Worm (Caenorhabditis elegans) whole organism, midembryonic: ENCODE data around the gene T05C3.2.

ENCODE experiments used
- T22C8.4 ChIP-seq: fragments of 200-800 bp; sonication (Bioruptor generic); IDR thresholded peaks from 2 replicates; pipeline ENCODE4 v1.3.6; 2022; ENCODE audit warnings: missing genetic modification characterization, missing compliant biosample characterization
- cog-1 ChIP-seq: sonication (generic microtip); optimal IDR thresholded peaks from 2 replicates; lab custom pipeline; 2016; ENCODE audit warnings: missing genetic modification characterization, missing compliant biosample characterization
- flt-1 ChIP-seq: fragments of 200-800 bp; sonication (Bioruptor generic); IDR thresholded peaks from 2 replicates; pipeline ENCODE4 v1.3.6; 2022; ENCODE audit warnings: missing genetic modification characterization, missing compliant biosample characterization
- klf-2 ChIP-seq: fragments of 200-800 bp; sonication (Bioruptor generic); conservative IDR thresholded peaks from 2 replicates; pipeline ENCODE4 v1.3.6; 2022; ENCODE audit warnings: missing genetic modification reagents, missing genetic modification characterization, missing compliant biosample characterization
- med-1 ChIP-seq: sonication (generic microtip); optimal IDR thresholded peaks from 2 replicates; lab custom pipeline; 2017; ENCODE audit warnings: missing genetic modification characterization, mild to moderate bottlenecking, missing compliant biosample characterization, antibody characterized with exemption, missing genetic modification reagents; ENCODE audit not compliant: insufficient read depth
- ref-1 ChIP-seq: fragments of 200-800 bp; sonication (Bioruptor generic); conservative IDR thresholded peaks from 2 replicates; pipeline ENCODE4 v1.3.6; 2022; ENCODE audit warnings: missing genetic modification reagents, missing genetic modification characterization, missing compliant biosample characterization
- tab-1 ChIP-seq: fragments of 200-800 bp; sonication (Bioruptor generic); IDR thresholded peaks from 2 replicates; pipeline ENCODE4 v1.3.6; 2022; ENCODE audit warnings: missing genetic modification characterization, missing compliant biosample characterization
- ztf-23 ChIP-seq: fragments of 200-800 bp; sonication (Bioruptor generic); IDR thresholded peaks from 2 replicates; pipeline ENCODE4 v1.3.6; 2022; ENCODE audit warnings: missing genetic modification reagents, missing genetic modification characterization, missing compliant biosample characterization
- ztf-29 ChIP-seq: fragments of 200-800 bp; sonication (Bioruptor generic); IDR thresholded peaks from 2 replicates; pipeline ENCODE4 v1.3.6; 2022; ENCODE audit warnings: missing genetic modification reagents, missing genetic modification characterization, missing compliant biosample characterization

Gene T05C3.2

DNA sequence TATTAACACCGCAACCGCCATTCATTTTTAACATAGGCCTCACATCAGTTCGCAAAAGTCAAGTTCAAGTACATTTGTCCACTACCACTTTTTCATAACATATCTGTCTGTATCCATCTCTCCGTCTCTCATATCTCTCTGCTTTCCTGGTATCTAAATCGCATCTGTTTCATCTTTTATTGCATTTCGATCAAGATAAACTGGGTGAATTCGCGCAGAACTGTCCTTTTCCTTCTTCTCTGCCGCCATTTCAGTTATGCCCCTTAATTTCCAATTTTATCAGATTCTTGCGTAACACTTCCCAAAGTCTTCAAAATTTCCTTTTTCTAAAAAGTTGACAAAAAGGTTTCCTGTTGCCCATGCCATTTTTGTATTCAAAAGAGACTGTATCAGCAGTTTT lies 29.7 kb downstream of the T05C3.2 start:
- TF ChIP-seq flt-1 (GFP tag; lab: Robert Waterston, UW) (no peak), ztf-23 (GFP tag; lab: Robert Waterston, UW) (no peak), klf-2 (GFP tag; lab: Robert Waterston, UW) (no peak), T22C8.4 (GFP tag; lab: Robert Waterston, UW) (no peak), ztf-29 (GFP tag; lab: Robert Waterston, UW) (no peak), cog-1 (tag; lab: Kevin White, UChicago) (no peak), ref-1 (GFP tag; lab: Robert Waterston, UW) (no peak), med-1 (GFP tag; lab: Kevin White, UChicago) (no peak), tab-1 (GFP tag; lab: Robert Waterston, UW) (no peak)

DNA sequence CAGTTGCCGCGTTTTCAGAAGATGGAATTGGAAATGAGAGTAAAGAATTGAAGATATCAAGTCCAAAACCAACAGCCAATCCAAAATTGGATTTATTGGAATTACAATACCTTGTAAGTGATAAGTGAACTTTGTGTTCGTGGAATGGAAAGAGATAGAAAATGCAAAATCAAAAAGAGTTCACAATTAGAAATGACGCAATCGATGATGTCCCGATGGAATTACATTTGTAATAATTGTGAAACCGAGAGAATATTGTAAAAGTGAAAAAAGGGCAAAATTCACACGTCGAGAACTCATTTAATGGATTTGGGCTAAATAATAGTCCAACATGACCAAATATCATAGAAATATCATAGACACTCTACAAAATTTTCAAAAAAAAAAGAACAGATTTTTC lies 31.7 kb downstream of the T05C3.2 start:
- TF ChIP-seq T22C8.4 (GFP tag; lab: Robert Waterston, UW) (no peak), klf-2 (GFP tag; lab: Robert Waterston, UW) (no peak), med-1 (GFP tag; lab: Kevin White, UChicago) (no peak), cog-1 (tag; lab: Kevin White, UChicago) (no peak), ref-1 (GFP tag; lab: Robert Waterston, UW) (no peak), ztf-23 (GFP tag; lab: Robert Waterston, UW) (no peak), flt-1 (GFP tag; lab: Robert Waterston, UW) (no peak), ztf-29 (GFP tag; lab: Robert Waterston, UW) (no peak), tab-1 (GFP tag; lab: Robert Waterston, UW) (no peak)

DNA sequence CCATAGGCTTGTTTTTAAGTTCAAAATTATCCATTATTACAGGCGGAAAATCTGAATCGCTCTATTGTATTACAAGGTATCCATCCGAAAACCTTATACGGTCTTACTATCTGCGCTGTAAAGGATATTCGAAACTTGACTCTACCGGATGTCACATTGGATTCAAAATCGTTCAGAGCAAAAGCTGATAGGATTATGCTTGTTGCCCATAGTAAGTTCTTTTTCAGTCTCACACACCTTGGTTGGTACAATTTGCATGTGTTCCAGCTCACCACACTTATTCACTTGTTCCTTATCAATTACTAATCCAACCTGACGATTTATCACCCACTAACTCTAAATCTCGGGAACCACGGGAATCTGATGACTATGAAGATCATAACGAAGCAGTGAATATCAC lies 34.1 kb downstream of the T05C3.2 start:
- TF ChIP-seq tab-1 (GFP tag; lab: Robert Waterston, UW) = no peak
- no peak for TF ChIP-seq ztf-23 (GFP tag; lab: Robert Waterston, UW)
- no peak for TF ChIP-seq ref-1 (GFP tag; lab: Robert Waterston, UW)
- TF ChIP-seq flt-1 (GFP tag; lab: Robert Waterston, UW) = no peak
- TF ChIP-seq med-1 (GFP tag; lab: Kevin White, UChicago) = no peak
- no peak for TF ChIP-seq klf-2 (GFP tag; lab: Robert Waterston, UW)
- TF ChIP-seq T22C8.4 (GFP tag; lab: Robert Waterston, UW) = no peak
- no peak for TF ChIP-seq cog-1 (tag; lab: Kevin White, UChicago)
- TF ChIP-seq ztf-29 (GFP tag; lab: Robert Waterston, UW) = no peak

DNA sequence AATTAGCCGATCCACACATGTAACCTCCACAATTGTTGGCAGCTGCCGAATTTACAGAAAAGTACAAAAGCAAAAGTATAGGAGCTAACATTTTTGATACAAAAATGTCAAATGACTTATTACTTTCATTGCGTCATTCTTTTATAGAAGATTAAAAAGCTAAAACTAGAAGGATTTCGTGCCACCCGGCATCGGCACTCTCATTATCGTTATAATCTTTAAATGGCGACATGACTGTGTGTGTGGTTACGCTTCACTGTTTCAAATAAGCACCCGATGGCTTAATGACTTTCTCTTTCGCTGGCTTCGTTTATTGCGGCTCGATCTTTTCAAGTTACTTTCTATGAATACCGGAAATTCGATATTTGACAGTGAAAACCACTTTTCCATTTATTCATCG lies 40.2 kb downstream of the T05C3.2 start, which contains the start of gene grl-1:
Gene grl-1 (minus strand): TSS at position 101 of the 400 bp plus-strand sequence.
- TF ChIP-seq ref-1 (GFP tag; lab: Robert Waterston, UW) (no peak), flt-1 (GFP tag; lab: Robert Waterston, UW) (no peak), T22C8.4 (GFP tag; lab: Robert Waterston, UW) (no peak), ztf-29 (GFP tag; lab: Robert Waterston, UW) (no peak), cog-1 (tag; lab: Kevin White, UChicago) (no peak), klf-2 (GFP tag; lab: Robert Waterston, UW) (no peak), med-1 (GFP tag; lab: Kevin White, UChicago) (no peak), tab-1 (GFP tag; lab: Robert Waterston, UW) (no peak), ztf-23 (GFP tag; lab: Robert Waterston, UW) (no peak)

DNA sequence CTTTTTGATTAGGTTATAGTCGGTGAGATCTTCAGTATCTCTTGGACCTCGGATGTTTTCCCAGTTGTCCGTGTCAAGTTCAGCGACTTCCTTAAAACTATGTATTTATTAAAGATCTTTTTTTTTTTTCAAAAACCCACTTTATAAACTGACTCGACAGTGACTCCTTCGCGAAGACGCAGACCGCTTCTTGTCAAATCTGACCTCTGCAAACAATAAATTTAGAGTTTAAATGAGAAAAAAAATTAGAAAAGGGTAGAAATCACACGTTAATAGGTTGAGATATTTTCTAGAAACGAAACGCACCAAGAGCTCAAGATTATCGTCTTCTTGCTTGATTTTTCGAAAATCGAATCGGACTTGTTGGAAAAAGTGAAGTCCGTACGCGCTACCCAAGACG lies 42.2 kb downstream of the T05C3.2 start, which contains the start of gene C24G6.8:
Gene C24G6.8 (minus strand): TSS at position 101 of the 400 bp plus-strand sequence.
- TF ChIP-seq cog-1 (tag; lab: Kevin White, UChicago) (no peak), ztf-23 (GFP tag; lab: Robert Waterston, UW) (no peak), ref-1 (GFP tag; lab: Robert Waterston, UW) (no peak), tab-1 (GFP tag; lab: Robert Waterston, UW) (no peak), T22C8.4 (GFP tag; lab: Robert Waterston, UW) (no peak), flt-1 (GFP tag; lab: Robert Waterston, UW) (no peak), ztf-29 (GFP tag; lab: Robert Waterston, UW) (no peak), med-1 (GFP tag; lab: Kevin White, UChicago) (no peak), klf-2 (GFP tag; lab: Robert Waterston, UW) (no peak)

DNA sequence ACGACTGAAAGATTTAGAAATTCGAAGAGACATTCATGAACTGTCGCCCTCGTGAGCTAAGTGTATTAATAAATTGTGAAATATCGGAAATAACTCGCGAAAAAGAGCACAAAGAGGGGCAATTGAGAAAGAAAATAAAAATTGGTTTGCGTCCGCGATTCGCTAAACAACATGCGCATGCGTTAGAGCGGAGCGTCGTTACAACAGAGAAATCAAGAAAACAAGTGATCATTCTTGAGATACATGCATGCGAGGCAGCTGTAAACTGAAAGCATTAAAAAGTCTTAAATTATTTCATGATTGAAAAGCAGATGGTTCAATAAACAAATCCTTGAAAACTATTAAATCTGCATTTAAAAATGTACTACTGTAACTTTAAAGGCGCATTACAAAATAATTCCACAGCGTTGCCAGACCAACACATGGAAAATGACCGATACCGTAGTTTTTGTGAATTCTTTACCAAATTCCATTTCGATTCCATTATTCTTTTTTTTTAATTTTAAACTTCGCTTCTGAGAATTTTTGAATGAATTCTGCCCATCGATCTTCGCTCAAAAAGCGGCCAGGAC lies 42.8 kb downstream of the T05C3.2 start, which contains the start of the genes cox-16 and syp-2:
Gene cox-16 (minus strand): TSS at position 4 of the 572 bp plus-strand sequence.
Gene syp-2 (plus strand): TSS at position 248 of the 572 bp plus-strand sequence.
- no peak for TF ChIP-seq klf-2 (GFP tag; lab: Robert Waterston, UW)
- no peak for TF ChIP-seq ztf-29 (GFP tag; lab: Robert Waterston, UW)
- TF ChIP-seq cog-1 (tag; lab: Kevin White, UChicago) = no peak
- no peak for TF ChIP-seq flt-1 (GFP tag; lab: Robert Waterston, UW)
- TF ChIP-seq tab-1 (GFP tag; lab: Robert Waterston, UW) = no peak
- no peak for TF ChIP-seq T22C8.4 (GFP tag; lab: Robert Waterston, UW)
- TF ChIP-seq ref-1 (GFP tag; lab: Robert Waterston, UW) = no peak
- TF ChIP-seq med-1 (GFP tag; lab: Kevin White, UChicago) = no peak
- no peak for TF ChIP-seq ztf-23 (GFP tag; lab: Robert Waterston, UW)

DNA sequence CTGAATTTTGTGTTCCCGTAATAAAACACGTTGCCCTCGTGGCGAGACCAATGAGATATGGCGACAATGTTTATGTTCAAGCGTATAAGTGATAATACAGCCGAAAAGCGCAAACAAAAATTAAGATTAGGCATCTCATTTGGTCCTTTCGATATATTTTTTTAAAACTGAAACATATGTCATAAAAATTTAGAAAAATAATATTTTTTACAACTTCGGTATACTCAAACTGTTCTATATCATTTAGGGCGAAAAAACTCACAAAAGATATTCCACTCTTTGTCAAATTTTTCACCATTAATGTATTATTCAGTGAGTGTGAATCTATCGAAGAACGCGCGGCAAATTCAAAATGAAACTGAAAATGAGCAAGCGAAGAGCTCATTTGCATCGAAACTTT lies 45.0 kb downstream of the T05C3.2 start, which contains the start of gene cft-1:
Gene cft-1 (plus strand): TSS at position 301 of the 400 bp plus-strand sequence.
- TF ChIP-seq T22C8.4 (GFP tag; lab: Robert Waterston, UW) (no peak), ztf-23 (GFP tag; lab: Robert Waterston, UW) (no peak), ref-1 (GFP tag; lab: Robert Waterston, UW) (no peak), flt-1 (GFP tag; lab: Robert Waterston, UW) (no peak), ztf-29 (GFP tag; lab: Robert Waterston, UW) (no peak)

DNA sequence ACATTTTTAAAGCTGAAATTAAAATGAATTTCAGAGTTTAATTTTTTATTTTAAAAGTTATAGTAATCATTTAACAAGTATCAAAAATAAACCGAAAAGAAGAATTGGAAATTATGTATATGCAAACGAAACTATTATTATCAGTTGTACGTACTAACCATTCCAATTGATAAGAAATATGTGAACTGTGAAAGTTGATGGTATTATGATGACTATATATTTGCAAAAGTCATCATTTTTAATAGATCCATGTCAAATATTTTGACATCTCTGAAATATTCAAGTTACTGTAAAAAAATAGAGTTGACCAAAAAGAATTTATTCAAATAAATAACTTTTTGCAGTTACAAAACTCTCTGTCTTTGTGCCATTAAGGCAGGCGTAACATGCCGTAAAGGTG lies 54.5 kb downstream of the T05C3.2 start, which contains the start of gene ugt-48:
Gene ugt-48 (minus strand): TSS at position 12 of the 400 bp plus-strand sequence.
- no peak for TF ChIP-seq med-1 (GFP tag; lab: Kevin White, UChicago)
- TF ChIP-seq cog-1 (tag; lab: Kevin White, UChicago) = no peak
- TF ChIP-seq T22C8.4 (GFP tag; lab: Robert Waterston, UW) = no peak
- no peak for TF ChIP-seq flt-1 (GFP tag; lab: Robert Waterston, UW)
- no peak for TF ChIP-seq tab-1 (GFP tag; lab: Robert Waterston, UW)
- no peak for TF ChIP-seq klf-2 (GFP tag; lab: Robert Waterston, UW)
